Fruit fly (Drosophila melanogaster): ENCODE data around the gene subdued.

Gene subdued

dm6 chr3R:19671223-19671991 is 28.9 kb upstream of the subdued start, which contains the start of gene Naam (continued):
- TF ChIP-seq CG1621 (tag; optimal IDR thresholded peaks at IDR 0.05), result peak; percentile 62
- TF ChIP-seq Met (GFP tag; optimal IDR thresholded peaks at IDR 0.05), result peak; percentile 77
- TF ChIP-seq cyc (GFP tag; optimal IDR thresholded peaks at IDR 0.05), result peak; percentile 68
- peak in 1 of 2 experiments; percentile 29 for TF ChIP-seq salr (GFP tag; optimal IDR thresholded peaks at IDR 0.05)
- peak; percentile 77 for TF ChIP-seq achi (GFP tag; optimal IDR thresholded peaks at IDR 0.05)
- no peak for TF ChIP-seq Eip93F (GFP tag; optimal IDR thresholded peaks at IDR 0.05)
- TF ChIP-seq CG6276 (GFP tag; optimal IDR thresholded peaks at IDR 0.05), result peak; percentile 72
- TF ChIP-seq CG11294 (GFP tag; IDR thresholded peaks at IDR 0.05), result peak; percentile 34; the same call in 1 of the 2 replicates
- TF ChIP-seq Hr38 (GFP tag; optimal IDR thresholded peaks at IDR 0.05), result no peak
- no peak for TF ChIP-seq fd59A (GFP tag; optimal IDR thresholded peaks at IDR 0.05)
- TF ChIP-seq CG3919 (GFP tag; optimal IDR thresholded peaks at IDR 0.05), result peak; percentile 84
- peak; percentile 72 for TF ChIP-seq topi (GFP tag; optimal IDR thresholded peaks at IDR 0.05)
- peak; percentile 27 for TF ChIP-seq CG6808 (GFP tag; optimal IDR thresholded peaks at IDR 0.05)
- TF ChIP-seq CG10669 (GFP tag; optimal IDR thresholded peaks at IDR 0.05), result peak; percentile 65
- peak; percentile 70 for TF ChIP-seq vri (GFP tag; optimal IDR thresholded peaks at IDR 0.05)
- peak; percentile 82 for TF ChIP-seq net (GFP tag; optimal IDR thresholded peaks at IDR 0.05)

dm6 chr3R:19664713-19665112 is 22.2 kb upstream of the subdued start, which contains the start of gene CG7432:
Gene CG7432, plus strand, starts transcription at chr3R:19665007.
- TF ChIP-seq Sox15 (GFP tag; optimal IDR thresholded peaks at IDR 0.05) (no peak), Eip78C (GFP tag) (peak; percentile 10), svp (GFP tag) (peak; percentile 48), Blimp-1 (GFP tag; optimal IDR thresholded peaks at IDR 0.05) (peak; percentile 86)

- TF ChIP-seq acj6 (GFP tag; optimal IDR thresholded peaks at IDR 0.05), result no peak
- TF ChIP-seq CG8632 (GFP tag; optimal IDR thresholded peaks at IDR 0.05), result no peak
- TF ChIP-seq CG6808 (GFP tag; optimal IDR thresholded peaks at IDR 0.05), result no peak
- TF ChIP-seq Met (GFP tag; optimal IDR thresholded peaks at IDR 0.05), result no peak
- TF ChIP-seq cyc (GFP tag; optimal IDR thresholded peaks at IDR 0.05), result no peak
- TF ChIP-seq Eip78C (GFP tag), result no peak
- no peak for TF ChIP-seq pdm3 (GFP tag; optimal IDR thresholded peaks at IDR 0.05)
- no peak for TF ChIP-seq vri (GFP tag; optimal IDR thresholded peaks at IDR 0.05)
- no peak for TF ChIP-seq CG11762 (GFP tag; optimal IDR thresholded peaks at IDR 0.05; ENCODE audit: insufficient read depth)
- TF ChIP-seq CG6163 (GFP tag; IDR thresholded peaks at IDR 0.05), result no peak
Observed at dm6 chr3R:19659448-19659847, 16.9 kb upstream of the subdued start, which contains the start of gene ort. Gene ort, plus strand, starts transcription at chr3R:19659748.

- TF ChIP-seq Ets21C (GFP tag; optimal IDR thresholded peaks at IDR 0.05) (no peak), CG16779 (tag; optimal IDR thresholded peaks at IDR 0.05) (no peak), fd59A (GFP tag; optimal IDR thresholded peaks at IDR 0.05) (no peak), ss (GFP tag; optimal IDR thresholded peaks at IDR 0.05) (no peak), esn (GFP tag; optimal IDR thresholded peaks at IDR 0.05) (no peak), salr (GFP tag; optimal IDR thresholded peaks at IDR 0.05) (no peak), CG8119 (GFP tag; IDR thresholded peaks at IDR 0.05) (no peak), CG31627 (GFP tag; optimal IDR thresholded peaks at IDR 0.05) (no peak), CG7368 (GFP tag; optimal IDR thresholded peaks at IDR 0.05) (no peak), Eip93F (GFP tag; optimal IDR thresholded peaks at IDR 0.05) (no peak), Hr4 (GFP tag; optimal IDR thresholded peaks at IDR 0.05) (no peak), CG15336 (GFP tag; IDR thresholded peaks at IDR 0.05) (no peak), Sox15 (GFP tag; optimal IDR thresholded peaks at IDR 0.05) (no peak), svp (GFP tag) (no peak), pdm3 (GFP tag; optimal IDR thresholded peaks at IDR 0.05) (no peak), lz (GFP tag; optimal IDR thresholded peaks at IDR 0.05) (no peak), spab (GFP tag; optimal IDR thresholded peaks at IDR 0.05) (no peak), achi (GFP tag; optimal IDR thresholded peaks at IDR 0.05) (no peak)
Observed at dm6 chr3R:19657766-19658165, 15.2 kb upstream of the subdued start, which contains the start of gene CG6184. Gene CG6184, minus strand, starts transcription at chr3R:19657866.

All from whole organism, prepupa.